Fruit fly (Drosophila melanogaster) whole organism, larva: Measurements from ENCODE around the gene Ack.

Experiments
- noc ChIP-seq: fragments of 200-800 bp; sonication (Bioruptor generic); optimal IDR thresholded peaks from 3 replicates; lab custom pipeline; 2019; ENCODE audit warnings: missing biosample characterization, mild to moderate bottlenecking, missing genetic modification characterization, moderate library complexity

The Ack gene

dm6 chr3L:4148406-4148975 is 40.5 kb downstream of the Ack start, which contains the start of gene CG1299:
CG1299 (plus strand) TSS chr3L:4148696.
- no peak for TF ChIP-seq noc (tag; lab: Kevin White, UChicago)

dm6 chr3L:4157852-4158251 is 49.9 kb downstream of the Ack start:
- no peak for TF ChIP-seq noc (tag; lab: Kevin White, UChicago)

- TF ChIP-seq noc (tag; lab: Kevin White, UChicago): no peak
Measured at dm6 chr3L:4158361-4158760, 50.4 kb downstream of the Ack start.

dm6 chr3L:4159264-4159663 is 51.3 kb downstream of the Ack start:
- TF ChIP-seq noc (tag; lab: Kevin White, UChicago): no peak

dm6 chr3L:4160926-4161325 is 52.9 kb downstream of the Ack start, which contains the start of gene nab:
nab (minus strand) TSS chr3L:4160932.
- TF ChIP-seq noc (tag; lab: Kevin White, UChicago): no peak
